Fruit fly (Drosophila melanogaster) whole organism, prepupa: ENCODE data around the gene CG2129.

ENCODE experiments used
- Blimp-1 ChIP-seq: fragments of 200-800 bp; sonication (Bioruptor generic); optimal IDR thresholded peaks from 3 replicates; lab custom pipeline; 2017; ENCODE audit warnings: missing biosample characterization, missing genetic modification characterization, mild to moderate bottlenecking, moderate library complexity, missing genetic modification reagents
- CG10631 ChIP-seq: fragments of 200-800 bp; sonication (Bioruptor generic); optimal IDR thresholded peaks from 2 replicates; lab custom pipeline; 2016; ENCODE audit warnings: missing biosample characterization, missing genetic modification characterization
- CG10669 ChIP-seq: fragments of 200-800 bp; sonication (Bioruptor generic); optimal IDR thresholded peaks from 3 replicates; lab custom pipeline; 2018; ENCODE audit warnings: missing biosample characterization, mild to moderate bottlenecking, missing genetic modification characterization, moderate library complexity
- CG11762 ChIP-seq: fragments of 200-800 bp; sonication (Bioruptor generic); optimal IDR thresholded peaks from 3 replicates; lab custom pipeline; 2016; ENCODE audit warnings: missing biosample characterization, missing genetic modification characterization; ENCODE audit not compliant: insufficient read depth
- CG15336 ChIP-seq: fragments of 200-800 bp; sonication (Bioruptor generic); IDR thresholded peaks from 2 replicates; pipeline ENCODE4 v1.3.6; 2022; ENCODE audit warnings: missing biosample characterization, missing genetic modification characterization
- CG1621 ChIP-seq: fragments of 200-800 bp; sonication (Bioruptor generic); optimal IDR thresholded peaks from 3 replicates; lab custom pipeline; 2018; ENCODE audit warnings: missing biosample characterization, mild to moderate bottlenecking, missing genetic modification characterization
- CG16779 ChIP-seq: fragments of 200-800 bp; sonication (Bioruptor generic); optimal IDR thresholded peaks from 3 replicates; lab custom pipeline; 2017; ENCODE audit warnings: missing biosample characterization, mild to moderate bottlenecking, missing genetic modification characterization
- CG3032 ChIP-seq: fragments of 200-800 bp; optimal IDR thresholded peaks from 2 replicates; lab custom pipeline; 2019; ENCODE audit warnings: missing biosample characterization, mild to moderate bottlenecking, missing genetic modification characterization, moderate library complexity
- CG31627 ChIP-seq: fragments of 200-800 bp; sonication (Bioruptor generic); optimal IDR thresholded peaks from 3 replicates; lab custom pipeline; 2016; ENCODE audit warnings: missing biosample characterization, missing genetic modification characterization
- CG32006 ChIP-seq: fragments of 200-800 bp; sonication (Bioruptor generic); optimal IDR thresholded peaks from 3 replicates; lab custom pipeline; 2017; ENCODE audit warnings: missing biosample characterization, mild to moderate bottlenecking, missing genetic modification characterization
- CG3919 ChIP-seq: fragments of 200-800 bp; sonication (Bioruptor generic); optimal IDR thresholded peaks from 3 replicates; lab custom pipeline; 2016; ENCODE audit warnings: missing biosample characterization, missing genetic modification characterization
- CG6276 ChIP-seq: fragments of 200-800 bp; sonication (Bioruptor generic); optimal IDR thresholded peaks from 2 replicates; lab custom pipeline; 2017; ENCODE audit warnings: missing biosample characterization, mild to moderate bottlenecking, missing genetic modification characterization
- CG6808 ChIP-seq: fragments of 200-800 bp; sonication (Bioruptor generic); optimal IDR thresholded peaks from 3 replicates; lab custom pipeline; 2017; ENCODE audit warnings: missing biosample characterization, missing genetic modification characterization, mild to moderate bottlenecking, moderate library complexity, missing genetic modification reagents
- CG6854 ChIP-seq: fragments of 200-800 bp; sonication (Bioruptor generic); optimal IDR thresholded peaks from 2 replicates; lab custom pipeline; 2017; ENCODE audit warnings: missing biosample characterization, mild to moderate bottlenecking, missing genetic modification characterization
- CG8119 ChIP-seq: fragments of 200-800 bp; sonication (Bioruptor generic); IDR thresholded peaks from 3 replicates; pipeline ENCODE4 v1.3.6; 2022; ENCODE audit warnings: missing biosample characterization, missing genetic modification characterization
- CG8319 ChIP-seq: fragments of 200-800 bp; sonication (Bioruptor generic); optimal IDR thresholded peaks from 3 replicates; lab custom pipeline; 2016; ENCODE audit warnings: missing biosample characterization, missing genetic modification characterization
- CG8632 ChIP-seq: fragments of 200-800 bp; sonication (Bioruptor generic); optimal IDR thresholded peaks from 3 replicates; lab custom pipeline; 2016; ENCODE audit warnings: missing biosample characterization, missing genetic modification characterization
- CG9139 ChIP-seq: fragments of 200-800 bp; sonication (Bioruptor generic); optimal IDR thresholded peaks from 3 replicates; lab custom pipeline; 2017; ENCODE audit warnings: missing biosample characterization, mild to moderate bottlenecking, missing genetic modification characterization
- Eip75B ChIP-seq: fragments of 200-800 bp; sonication (Bioruptor generic); optimal IDR thresholded peaks from 3 replicates; lab custom pipeline; 2016; ENCODE audit warnings: missing biosample characterization, missing genetic modification characterization
- Eip78C ChIP-seq: fragments of 200-800 bp; sonication (Bioruptor generic); peaks from one replicate; lab custom pipeline; 2016; ENCODE audit warnings: missing biosample characterization, missing genetic modification characterization
- Ets21C ChIP-seq: fragments of 200-800 bp; sonication (Bioruptor generic); optimal IDR thresholded peaks from 3 replicates; lab custom pipeline; 2016; ENCODE audit warnings: missing biosample characterization, missing genetic modification characterization
- Ets96B ChIP-seq: fragments of 200-800 bp; optimal IDR thresholded peaks from 2 replicates; lab custom pipeline; 2019; ENCODE audit warnings: missing biosample characterization, mild to moderate bottlenecking, missing genetic modification characterization, moderate library complexity
- Gug ChIP-seq: fragments of 200-800 bp; sonication (Bioruptor generic); IDR thresholded peaks from 2 replicates; pipeline ENCODE4 v1.3.6; 2022; ENCODE audit warnings: missing biosample characterization, missing genetic modification characterization
- Hr4 ChIP-seq: fragments of 200-800 bp; sonication (Bioruptor generic); optimal IDR thresholded peaks from 3 replicates; lab custom pipeline; 2016; ENCODE audit warnings: missing biosample characterization, missing genetic modification characterization
- Sox102F ChIP-seq: fragments of 200-800 bp; sonication (Bioruptor generic); optimal IDR thresholded peaks from 2 replicates; lab custom pipeline; 2016; ENCODE audit warnings: missing biosample characterization, mild to moderate bottlenecking, missing genetic modification characterization
- acj6 ChIP-seq: fragments of 200-800 bp; sonication (Bioruptor generic); optimal IDR thresholded peaks from 3 replicates; lab custom pipeline; 2016; ENCODE audit warnings: missing biosample characterization, missing genetic modification characterization
- dsx ChIP-seq: fragments of 200-800 bp; optimal IDR thresholded peaks from 3 replicates; lab custom pipeline; 2019; ENCODE audit warnings: missing biosample characterization, mild to moderate bottlenecking, missing genetic modification characterization, moderate library complexity; ENCODE audit not compliant: poor library complexity, severe bottlenecking
- eg ChIP-seq: fragments of 200-800 bp; sonication (Bioruptor generic); IDR thresholded peaks from 3 replicates; pipeline ENCODE4 v1.3.6; 2022; ENCODE audit warnings: missing biosample characterization, missing genetic modification characterization
- fd59A ChIP-seq: fragments of 200-800 bp; sonication (Bioruptor generic); optimal IDR thresholded peaks from 2 replicates; lab custom pipeline; 2017; ENCODE audit warnings: missing biosample characterization, mild to moderate bottlenecking, missing genetic modification characterization, missing genetic modification reagents
- fkh ChIP-seq: fragments of 200-800 bp; sonication (Bioruptor generic); optimal IDR thresholded peaks from 3 replicates; lab custom pipeline; 2017; ENCODE audit warnings: missing biosample characterization, mild to moderate bottlenecking, missing genetic modification characterization, moderate library complexity
- net ChIP-seq: fragments of 200-800 bp; sonication (Bioruptor generic); optimal IDR thresholded peaks from 3 replicates; lab custom pipeline; 2016; ENCODE audit warnings: missing biosample characterization, missing genetic modification characterization
- pdm3 ChIP-seq: fragments of 200-800 bp; sonication (Bioruptor generic); optimal IDR thresholded peaks from 3 replicates; lab custom pipeline; 2016; ENCODE audit warnings: missing biosample characterization, missing genetic modification characterization
- salr ChIP-seq, 2 experiments: fragments of 200-800 bp; sonication (Bioruptor generic); optimal IDR thresholded peaks; 3 replicates each; lab custom pipeline; 2016 to 2018; ENCODE audit warnings: missing biosample characterization in 2 of 2, missing genetic modification characterization in 2 of 2, mild to moderate bottlenecking in 1 of 2
- spab ChIP-seq: fragments of 200-800 bp; sonication (Bioruptor generic); optimal IDR thresholded peaks from 2 replicates; lab custom pipeline; 2017; ENCODE audit warnings: missing biosample characterization, mild to moderate bottlenecking, missing genetic modification characterization, missing genetic modification reagents
- ss ChIP-seq, 2 experiments: fragments of 200-800 bp; sonication (Bioruptor generic); optimal IDR thresholded peaks; 2 replicates in 1 of 2; 3 replicates in 1 of 2; lab custom pipeline; 2017 to 2018; ENCODE audit warnings: mild to moderate bottlenecking in 2 of 2, missing biosample characterization in 2 of 2, missing genetic modification characterization in 2 of 2, moderate library complexity in 1 of 2
- svp ChIP-seq: fragments of 200-800 bp; sonication (Bioruptor generic); peaks from one replicate; lab custom pipeline; 2016; ENCODE audit warnings: missing biosample characterization, missing genetic modification characterization
- topi ChIP-seq: fragments of 200-800 bp; sonication (Bioruptor generic); optimal IDR thresholded peaks from 3 replicates; lab custom pipeline; 2016; ENCODE audit warnings: missing biosample characterization, missing genetic modification characterization

Gene CG2129

dm6 chrX:8158942-8159472 lies 13.4 kb downstream of the CG2129 start:
- TF ChIP-seq CG3919 (GFP tag; lab: Kevin White, UChicago) (peak; percentile 21), Eip75B (GFP tag; lab: Kevin White, UChicago) (no peak), CG6276 (GFP tag; lab: Kevin White, UChicago) (peak; percentile 82), CG16779 (tag; lab: Kevin White, UChicago) (peak; percentile 49), Ets21C (GFP tag; lab: Kevin White, UChicago) (no peak), net (GFP tag; lab: Kevin White, UChicago) (peak; percentile 36), CG9139 (peak; percentile 81), eg (GFP tag; lab: Robert Waterston, UW) (peak; percentile 24; the same call in 1 of the 3 replicates), Eip78C (GFP tag; lab: Kevin White, UChicago) (peak; percentile 40), CG15336 (GFP tag; lab: Robert Waterston, UW) (peak; percentile 55; the same call in 1 of the 2 replicates), spab (GFP tag; lab: Kevin White, UChicago) (peak; percentile 48), CG10669 (GFP tag; lab: Kevin White, UChicago) (peak; percentile 6), salr (GFP tag; optimal IDR thresholded peaks at IDR 0.05; lab: Kevin White, UChicago) (peak in 1 of 2 experiments; percentile 4), topi (GFP tag; lab: Kevin White, UChicago) (no peak), svp (GFP tag; lab: Kevin White, UChicago) (peak; percentile 98), dsx (GFP tag; lab: Kevin White, UChicago) (peak; percentile 28), CG1621 (peak; percentile 56), Hr4 (GFP tag; lab: Kevin White, UChicago) (no peak), CG6808 (GFP tag; lab: Kevin White, UChicago) (peak; percentile 81), ss (GFP tag; optimal IDR thresholded peaks at IDR 0.05; lab: Kevin White, UChicago) (peak; percentile 85 to 87), CG8632 (GFP tag; lab: Kevin White, UChicago) (no peak), CG6854 (GFP tag; lab: Kevin White, UChicago) (peak; percentile 60), CG8119 (GFP tag; lab: Robert Waterston, UW) (peak; percentile 41; the same call in 1 of the 3 replicates), CG31627 (no peak), pdm3 (GFP tag; lab: Kevin White, UChicago) (no peak), CG32006 (GFP tag; lab: Kevin White, UChicago) (no peak)

DNA sequence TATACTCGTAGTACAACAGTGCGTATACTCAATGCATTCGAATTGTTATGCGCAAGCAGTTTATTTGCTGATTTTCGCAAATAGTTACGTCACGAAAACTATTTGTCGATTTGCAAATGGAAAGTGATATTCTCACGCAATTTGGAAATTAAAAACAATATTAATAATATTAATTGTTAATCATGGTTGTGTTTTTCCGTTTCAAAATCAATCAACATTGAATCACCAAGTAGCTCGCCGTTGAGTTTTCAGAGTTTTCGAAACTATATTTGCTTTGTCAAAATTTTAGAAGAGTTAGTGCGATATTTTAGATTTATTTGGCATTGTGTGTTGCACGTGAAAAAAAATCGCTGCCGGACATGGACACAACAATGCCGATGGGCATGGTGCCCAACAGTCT lies 14.1 kb downstream of the CG2129 start, which contains the start of gene CG15337:
TSS of gene CG15337 (plus strand) at position 301 of the 400 bp plus-strand sequence.
- TF ChIP-seq CG11762 (GFP tag; lab: Kevin White, UChicago) (no peak), CG8319 (GFP tag; lab: Kevin White, UChicago) (no peak), Ets96B (tag; lab: Kevin White, UChicago) (no peak), CG10631 (GFP tag; lab: Kevin White, UChicago) (no peak), Blimp-1 (GFP tag; lab: Kevin White, UChicago) (no peak), CG15336 (GFP tag; lab: Robert Waterston, UW) (no peak), fd59A (GFP tag; lab: Kevin White, UChicago) (no peak), acj6 (no peak), CG3032 (tag; lab: Kevin White, UChicago) (no peak), CG6808 (GFP tag; lab: Kevin White, UChicago) (no peak), CG3919 (GFP tag; lab: Kevin White, UChicago) (no peak), spab (GFP tag; lab: Kevin White, UChicago) (no peak), fkh (GFP tag; lab: Kevin White, UChicago) (no peak), CG1621 (no peak), CG6854 (GFP tag; lab: Kevin White, UChicago) (no peak), svp (GFP tag; lab: Kevin White, UChicago) (no peak), salr (GFP tag; optimal IDR thresholded peaks at IDR 0.05; lab: Kevin White, UChicago) (no peak)

DNA sequence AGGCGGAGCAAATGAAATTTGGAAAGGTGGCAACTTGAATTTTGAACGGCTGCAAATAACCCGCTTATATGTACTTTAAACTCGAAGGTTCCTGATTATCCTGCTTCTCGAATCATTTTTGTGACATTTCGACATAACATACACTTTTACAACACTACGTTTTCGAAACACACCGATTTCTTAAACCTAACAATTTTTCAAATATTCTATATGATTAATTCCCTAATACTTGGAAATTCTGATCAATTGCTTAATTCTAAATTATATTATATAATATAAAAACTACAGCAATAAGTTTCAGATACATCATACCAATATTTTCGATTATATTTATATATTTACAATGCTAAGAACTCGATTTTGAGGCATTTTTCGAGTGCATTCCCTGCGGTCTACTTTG lies 17.1 kb downstream of the CG2129 start, which contains the start of gene CG10761:
TSS of gene CG10761 (minus strand) at position 101 of the 400 bp plus-strand sequence.
- no peak for TF ChIP-seq Sox102F (GFP tag; lab: Kevin White, UChicago)
- TF ChIP-seq topi (GFP tag; lab: Kevin White, UChicago): no peak
- no peak for TF ChIP-seq Blimp-1 (GFP tag; lab: Kevin White, UChicago)
- TF ChIP-seq Gug (GFP tag; lab: Robert Waterston, UW): no peak
- TF ChIP-seq CG6854 (GFP tag; lab: Kevin White, UChicago): no peak
- no peak for TF ChIP-seq Eip75B (GFP tag; lab: Kevin White, UChicago)
